Fruit fly (Drosophila melanogaster): ENCODE data around the gene CG33966.

Gene CG33966

dm6 chr3L:1233830-1234229, at the start of gene CG33966:
Gene CG33966 (plus strand): TSS chr3L:1234130.
- TF ChIP-seq ttk (optimal IDR thresholded peaks at IDR 0.05): no peak
- no peak for TF ChIP-seq h (optimal IDR thresholded peaks at IDR 0.05)
- TF ChIP-seq psq (optimal IDR thresholded peaks at IDR 0.05): no peak

- no peak for TF ChIP-seq insv (optimal IDR thresholded peaks at IDR 0.05)
- no peak for TF ChIP-seq Sin3A (optimal IDR thresholded peaks at IDR 0.05)
- no peak for TF ChIP-seq psq (optimal IDR thresholded peaks at IDR 0.05)
- TF ChIP-seq ttk (optimal IDR thresholded peaks at IDR 0.05): no peak
- TF ChIP-seq Myc (optimal IDR thresholded peaks at IDR 0.05): no peak
- TF ChIP-seq h (optimal IDR thresholded peaks at IDR 0.05): no peak
These were observed 44.8 kb upstream of the CG33966 start, which contains the start of gene CG13912 for dm6 chr3L:1188936-1189659. Gene CG13912 (plus strand): TSS chr3L:1189588.

- no peak for TF ChIP-seq psq (optimal IDR thresholded peaks at IDR 0.05)
- no peak for TF ChIP-seq ttk (optimal IDR thresholded peaks at IDR 0.05)
- TF ChIP-seq insv (optimal IDR thresholded peaks at IDR 0.05): no peak
- no peak for TF ChIP-seq h (optimal IDR thresholded peaks at IDR 0.05)
- TF ChIP-seq Myc (optimal IDR thresholded peaks at IDR 0.05): no peak
- no peak for TF ChIP-seq Sin3A (optimal IDR thresholded peaks at IDR 0.05)
These were observed 40.6 kb upstream of the CG33966 start, which contains the start of gene Trhn for dm6 chr3L:1193123-1193844. Gene Trhn (minus strand): TSS chr3L:1193173.

- TF ChIP-seq ttk (optimal IDR thresholded peaks at IDR 0.05): no peak
- TF ChIP-seq h (optimal IDR thresholded peaks at IDR 0.05): no peak
- no peak for TF ChIP-seq Sin3A (optimal IDR thresholded peaks at IDR 0.05)
These were observed 38.7 kb upstream of the CG33966 start, which contains the start of gene LysX for dm6 chr3L:1195202-1195601. Gene LysX (minus strand): TSS chr3L:1195302.

dm6 chr3L:1195868-1196552, 37.9 kb upstream of the CG33966 start, which contains the start of gene Aplip1:
Gene Aplip1 (plus strand): TSS chr3L:1196317.
- TF ChIP-seq Sin3A (optimal IDR thresholded peaks at IDR 0.05): no peak
- no peak for TF ChIP-seq h (optimal IDR thresholded peaks at IDR 0.05)
- TF ChIP-seq Myc (optimal IDR thresholded peaks at IDR 0.05): no peak
- TF ChIP-seq psq (optimal IDR thresholded peaks at IDR 0.05): no peak

dm6 chr3L:1200357-1201051, 33.4 kb upstream of the CG33966 start, which contains the start of gene mwh:
Gene mwh (plus strand): TSS chr3L:1200786.
- no peak for TF ChIP-seq ttk (optimal IDR thresholded peaks at IDR 0.05)
- no peak for TF ChIP-seq h (optimal IDR thresholded peaks at IDR 0.05)
- TF ChIP-seq Sin3A (optimal IDR thresholded peaks at IDR 0.05): no peak
- no peak for TF ChIP-seq insv (optimal IDR thresholded peaks at IDR 0.05)
- no peak for TF ChIP-seq Myc (optimal IDR thresholded peaks at IDR 0.05)
- no peak for TF ChIP-seq psq (optimal IDR thresholded peaks at IDR 0.05)

- TF ChIP-seq psq (optimal IDR thresholded peaks at IDR 0.05) (no peak), h (optimal IDR thresholded peaks at IDR 0.05) (no peak), insv (optimal IDR thresholded peaks at IDR 0.05) (no peak), Sin3A (optimal IDR thresholded peaks at IDR 0.05) (no peak), Myc (optimal IDR thresholded peaks at IDR 0.05) (no peak), ttk (optimal IDR thresholded peaks at IDR 0.05) (no peak)
These were observed 31.2 kb upstream of the CG33966 start, which contains the start of gene meep for dm6 chr3L:1202588-1203195. Gene meep (minus strand): TSS chr3L:1203036.

dm6 chr3L:1203855-1204431, 30.0 kb upstream of the CG33966 start:
- TF ChIP-seq ttk (optimal IDR thresholded peaks at IDR 0.05) (no peak), psq (optimal IDR thresholded peaks at IDR 0.05) (no peak), Myc (optimal IDR thresholded peaks at IDR 0.05) (no peak), insv (optimal IDR thresholded peaks at IDR 0.05) (no peak), h (optimal IDR thresholded peaks at IDR 0.05) (no peak), Sin3A (optimal IDR thresholded peaks at IDR 0.05) (no peak)

- TF ChIP-seq Sin3A (optimal IDR thresholded peaks at IDR 0.05): no peak
- TF ChIP-seq psq (optimal IDR thresholded peaks at IDR 0.05): no peak
- TF ChIP-seq insv (optimal IDR thresholded peaks at IDR 0.05): no peak
- no peak for TF ChIP-seq Myc (optimal IDR thresholded peaks at IDR 0.05)
- TF ChIP-seq ttk (optimal IDR thresholded peaks at IDR 0.05): no peak
- no peak for TF ChIP-seq h (optimal IDR thresholded peaks at IDR 0.05)
These were observed 29.0 kb upstream of the CG33966 start, which contains the start of gene CG9119 for dm6 chr3L:1204674-1205547. Gene CG9119 (minus strand): TSS chr3L:1204795.
